Fruit fly (Drosophila melanogaster): ENCODE results near the gene CG44774.
A peak's percentile ranks its signal among the peaks of the same experiment; 100 is the strongest.

Gene CG44774

DNA sequence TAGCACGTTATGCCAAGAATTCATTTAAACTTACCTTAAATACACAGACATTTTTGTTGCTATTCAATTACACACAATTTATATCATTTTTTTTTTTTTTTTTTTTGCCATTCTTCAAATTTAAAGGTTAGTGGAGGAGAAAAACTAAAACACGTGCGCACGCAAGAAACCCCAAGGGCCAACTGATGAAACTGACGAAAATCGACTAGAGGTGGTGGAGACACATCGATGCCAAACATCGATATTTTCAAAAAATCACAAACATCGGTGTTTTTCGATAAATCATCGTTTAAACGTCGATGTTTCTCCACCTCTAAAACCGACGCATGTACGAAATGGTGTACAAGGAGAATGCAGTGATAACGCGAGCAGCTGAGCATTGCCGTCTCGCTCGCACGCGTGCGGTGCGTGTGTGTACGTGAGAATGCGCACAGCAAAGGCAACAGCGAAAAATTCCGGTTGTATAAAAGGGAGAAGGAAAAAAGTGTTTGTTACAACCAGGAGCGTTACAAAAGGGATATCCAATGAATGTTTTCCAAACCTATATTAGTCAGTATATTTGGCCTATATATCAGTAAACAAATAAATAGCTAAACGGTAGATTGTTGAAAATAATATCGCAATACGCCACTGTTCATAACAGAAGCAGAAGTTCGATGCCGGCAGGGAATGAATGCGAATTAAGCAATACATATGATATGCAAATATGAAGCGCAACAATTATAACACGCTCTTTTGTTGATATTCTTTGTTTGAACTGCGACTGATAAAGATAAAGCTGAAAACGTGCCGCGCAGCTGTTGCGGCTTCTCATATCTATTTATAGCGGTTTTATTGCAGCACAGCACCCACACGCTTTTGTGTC lies 1.7 kb downstream of the CG44774 start (continued):
- TF ChIP-seq ATbp (GFP tag; optimal IDR thresholded peaks at IDR 0.05) (peak; percentile 41), CG33213 (GFP tag; optimal IDR thresholded peaks at IDR 0.05) (peak; percentile 93), nau (GFP tag; optimal IDR thresholded peaks at IDR 0.05) (peak; percentile 92), repo (GFP tag; optimal IDR thresholded peaks at IDR 0.05) (no peak), eve (GFP tag; optimal IDR thresholded peaks at IDR 0.05) (peak in 1 of 2 experiments; percentile 59), CG42726 (GFP tag; IDR thresholded peaks at IDR 0.05; ENCODE audit: partially characterized antibody) (no peak), Pdp1 (GFP tag; optimal IDR thresholded peaks at IDR 0.05) (peak in 1 of 2 experiments; percentile 50), odd (GFP tag; optimal IDR thresholded peaks at IDR 0.05) (no peak), Sry-δ (GFP tag; optimal IDR thresholded peaks at IDR 0.05) (peak; percentile 88), MESR4 (GFP tag; optimal IDR thresholded peaks at IDR 0.05) (peak; percentile 0), CG6854 (GFP tag; optimal IDR thresholded peaks at IDR 0.05) (no peak), CG15514 (GFP tag; optimal IDR thresholded peaks at IDR 0.05) (peak; percentile 13), CG30020 (tag; optimal IDR thresholded peaks at IDR 0.05) (peak; percentile 6), CG1832 (GFP tag; optimal IDR thresholded peaks at IDR 0.05) (no peak), ewg (GFP tag; optimal IDR thresholded peaks at IDR 0.05) (peak; percentile 52), D (optimal IDR thresholded peaks at IDR 0.05) (no peak), D (GFP tag; optimal IDR thresholded peaks at IDR 0.05) (peak; percentile 1), Myb (GFP tag; optimal IDR thresholded peaks at IDR 0.05) (peak; percentile 3), Med (GFP tag) (peak; percentile 56), CG7987 (GFP tag; optimal IDR thresholded peaks at IDR 0.05) (no peak), Hmr (GFP tag; optimal IDR thresholded peaks at IDR 0.05) (peak; percentile 52), Deaf1 (tag; optimal IDR thresholded peaks at IDR 0.05) (peak; percentile 8), org-1 (GFP tag; optimal IDR thresholded peaks at IDR 0.05) (peak; percentile 21), CG6813 (GFP tag; optimal IDR thresholded peaks at IDR 0.05) (peak; percentile 2), gcm (GFP tag; optimal IDR thresholded peaks at IDR 0.05) (no peak), dmrt99B (tag; optimal IDR thresholded peaks at IDR 0.05) (peak; percentile 23), stwl (tag; optimal IDR thresholded peaks at IDR 0.05) (peak; percentile 60), Asciz (GFP tag; optimal IDR thresholded peaks at IDR 0.05) (peak; percentile 43), CG6272 (GFP tag; IDR thresholded peaks at IDR 0.05) (peak; percentile 38; the same call in 1 of the 2 replicates), nerfin-1 (tag; optimal IDR thresholded peaks at IDR 0.05) (peak; percentile 70), sens (GFP tag) (peak; percentile 91), jumu (GFP tag; optimal IDR thresholded peaks at IDR 0.05) (no peak), lilli (GFP tag; optimal IDR thresholded peaks at IDR 0.05) (no peak), CG17186 (GFP tag; optimal IDR thresholded peaks at IDR 0.05) (peak; percentile 13), CG2875 (GFP tag; optimal IDR thresholded peaks at IDR 0.05) (peak; percentile 2), pnt (GFP tag; optimal IDR thresholded peaks at IDR 0.05) (no peak), CG5180 (GFP tag; optimal IDR thresholded peaks at IDR 0.05) (peak; percentile 32), gfzf (GFP tag; optimal IDR thresholded peaks at IDR 0.05) (peak; percentile 1), en (GFP tag; optimal IDR thresholded peaks at IDR 0.05) (peak; percentile 12), Mad (GFP tag; optimal IDR thresholded peaks at IDR 0.05) (no peak), CG8924 (tag; optimal IDR thresholded peaks at IDR 0.05) (peak; percentile 4), Lhr (GFP tag; optimal IDR thresholded peaks at IDR 0.05) (peak; percentile 98), sd (tag; optimal IDR thresholded peaks at IDR 0.05) (peak; percentile 70), CG18011 (GFP tag; optimal IDR thresholded peaks at IDR 0.05) (no peak), oc (tag; optimal IDR thresholded peaks at IDR 0.05) (no peak)
